Worm (Caenorhabditis elegans) whole organism, L1 larva: ENCODE results near the gene srx-77.
A peak's percentile ranks its signal among the peaks of the same experiment; 100 is the strongest.

Source experiments
- C34B4.2 ChIP-seq: sonication (generic microtip); optimal IDR thresholded peaks from 2 replicates; lab custom pipeline; 2017; ENCODE audit warnings: mild to moderate bottlenecking, missing genetic modification characterization, missing compliant biosample characterization
- F16B12.6 ChIP-seq: fragments of 150-350 bp; optimal IDR thresholded peaks from 2 replicates; lab custom pipeline; 2014; ENCODE audit warnings: missing biosample characterization, missing genetic modification characterization
- blmp-1 ChIP-seq: fragments of 150-350 bp; optimal IDR thresholded peaks from 2 replicates; lab custom pipeline; 2014; ENCODE audit warnings: missing biosample characterization, missing genetic modification characterization
- ceh-63 ChIP-seq: fragments of 200-800 bp; sonication (Bioruptor generic); optimal IDR thresholded peaks from 2 replicates; lab custom pipeline; 2018; ENCODE audit warnings: mild to moderate bottlenecking, missing genetic modification characterization, missing compliant biosample characterization
- dpl-1 ChIP-seq, 3 experiments: fragments of 150-350 bp in 2 of 3; sonication (generic microtip) in 1 of 3; optimal IDR thresholded peaks; 2 replicates each; lab custom pipeline; 2014 to 2017; ENCODE audit warnings: missing biosample characterization in 3 of 3, missing genetic modification characterization in 3 of 3, missing genetic modification reagents in 3 of 3
- efl-1 ChIP-seq, 4 experiments: fragments of 150-350 bp; optimal IDR thresholded peaks in 3 of 4; peaks in 1 of 4; 1 replicate in 1 of 4; 2 replicates in 3 of 4; lab custom pipeline; 2014; ENCODE audit warnings: missing biosample characterization in 2 of 4, missing genetic modification characterization in 2 of 4, missing genetic modification reagents in 2 of 4
- efl-3 ChIP-seq: fragments of 200-800 bp; sonication (Bioruptor generic); optimal IDR thresholded peaks from 2 replicates; lab custom pipeline; 2018; ENCODE audit warnings: mild to moderate bottlenecking, missing genetic modification characterization, missing compliant biosample characterization
- egl-13 ChIP-seq: sonication (generic microtip); optimal IDR thresholded peaks from 2 replicates; lab custom pipeline; 2016; ENCODE audit warnings: missing genotype, missing genetic modification reagents, missing genetic modification characterization, missing compliant biosample characterization
- elt-3 ChIP-seq, 6 experiments: fragments of 150-350 bp in 1 of 6; sonication (generic microtip); optimal IDR thresholded peaks; 2 replicates each; lab custom pipeline; 2017 to 2018; ENCODE audit warnings: missing biosample characterization in 6 of 6, missing genetic modification characterization in 6 of 6, inconsistent platforms in 1 of 6
- ets-5 ChIP-seq: fragments of 200-800 bp; sonication (Bioruptor generic); IDR thresholded peaks from 2 replicates; pipeline ENCODE4 v1.3.6; 2022; ENCODE audit warnings: missing genetic modification characterization, missing compliant biosample characterization
- fkh-10 ChIP-seq: sonication (generic microtip); optimal IDR thresholded peaks from 2 replicates; lab custom pipeline; 2017; ENCODE audit warnings: missing biosample characterization, missing genetic modification reagents, missing genetic modification characterization
- fkh-8 ChIP-seq: sonication (generic microtip); optimal IDR thresholded peaks from 2 replicates; lab custom pipeline; 2016; ENCODE audit warnings: mild to moderate bottlenecking, missing genetic modification characterization, missing compliant biosample characterization
- fos-1 ChIP-seq: fragments of 150-350 bp; optimal IDR thresholded peaks from 2 replicates; lab custom pipeline; 2014; ENCODE audit warnings: missing biosample characterization, missing genetic modification characterization
- hlh-4 ChIP-seq: sonication (generic microtip); optimal IDR thresholded peaks from 2 replicates; lab custom pipeline; 2016; ENCODE audit warnings: mild to moderate bottlenecking, missing genetic modification characterization, missing compliant biosample characterization
- lin-13 ChIP-seq: fragments of 150-350 bp; optimal IDR thresholded peaks from 2 replicates; lab custom pipeline; 2014; ENCODE audit warnings: missing biosample characterization, missing genetic modification reagents, missing genetic modification characterization
- lin-14 ChIP-seq: fragments of 200-800 bp; sonication (Bioruptor generic); optimal IDR thresholded peaks from 2 replicates; lab custom pipeline; 2018; ENCODE audit warnings: mild to moderate bottlenecking, missing genetic modification characterization, moderate library complexity, missing compliant biosample characterization
- lsy-2 ChIP-seq, 2 experiments: fragments of 150-350 bp; optimal IDR thresholded peaks; 2 replicates each; lab custom pipeline; 2014; ENCODE audit warnings: missing biosample characterization in 2 of 2, missing genetic modification characterization in 2 of 2
- mef-2 ChIP-seq: fragments of 150-350 bp; optimal IDR thresholded peaks from 2 replicates; lab custom pipeline; 2014; ENCODE audit warnings: missing biosample characterization, missing genetic modification characterization
- nhr-47 ChIP-seq: sonication (generic microtip); optimal IDR thresholded peaks from 2 replicates; lab custom pipeline; 2016; ENCODE audit warnings: mild to moderate bottlenecking, missing genetic modification characterization, moderate library complexity, missing compliant biosample characterization
- nhr-71 ChIP-seq: sonication (generic microtip); optimal IDR thresholded peaks from 2 replicates; lab custom pipeline; 2016; ENCODE audit warnings: mild to moderate bottlenecking, missing genetic modification characterization, moderate library complexity, missing compliant biosample characterization
- nhr-76 ChIP-seq: sonication (generic microtip); optimal IDR thresholded peaks from 2 replicates; lab custom pipeline; 2017; ENCODE audit warnings: missing biosample characterization, missing genetic modification characterization
- nhr-77 ChIP-seq: fragments of 150-350 bp; optimal IDR thresholded peaks from 2 replicates; lab custom pipeline; 2014; ENCODE audit warnings: missing biosample characterization, missing genetic modification characterization
- nhr-90 ChIP-seq: sonication (generic microtip); optimal IDR thresholded peaks from 2 replicates; lab custom pipeline; 2016; ENCODE audit warnings: mild to moderate bottlenecking, missing genetic modification characterization, missing compliant biosample characterization; ENCODE audit not compliant: poor library complexity
- pax-3 ChIP-seq: fragments of 200-800 bp; sonication (Bioruptor generic); optimal IDR thresholded peaks from 2 replicates; lab custom pipeline; 2018; ENCODE audit warnings: mild to moderate bottlenecking, missing genetic modification characterization, moderate library complexity, missing compliant biosample characterization
- rnt-1 ChIP-seq: sonication (generic microtip); optimal IDR thresholded peaks from 2 replicates; lab custom pipeline; 2016; ENCODE audit warnings: mild to moderate bottlenecking, missing genetic modification characterization, moderate library complexity, missing compliant biosample characterization
- snu-23 ChIP-seq: sonication (generic microtip); optimal IDR thresholded peaks from 2 replicates; lab custom pipeline; 2016; ENCODE audit warnings: missing genetic modification characterization, missing compliant biosample characterization
- sptf-1 ChIP-seq: fragments of 150-350 bp; optimal IDR thresholded peaks from 2 replicates; lab custom pipeline; 2014; ENCODE audit warnings: missing biosample characterization, missing genetic modification characterization
- swsn-7 ChIP-seq: sonication (generic microtip); optimal IDR thresholded peaks from 2 replicates; lab custom pipeline; 2016; ENCODE audit warnings: missing genetic modification characterization, missing compliant biosample characterization
- unc-130 ChIP-seq: fragments of 150-350 bp; optimal IDR thresholded peaks from 2 replicates; lab custom pipeline; 2017; ENCODE audit warnings: missing biosample characterization, missing genetic modification characterization, inconsistent platforms
- unc-86 ChIP-seq: sonication (generic microtip); optimal IDR thresholded peaks from 2 replicates; lab custom pipeline; 2016; ENCODE audit warnings: missing genetic modification characterization, missing compliant biosample characterization
- vab-15 ChIP-seq: sonication (generic microtip); optimal IDR thresholded peaks from 2 replicates; lab custom pipeline; 2017; ENCODE audit warnings: missing genotype, mild to moderate bottlenecking, missing genetic modification characterization, missing compliant biosample characterization
- ztf-4 ChIP-seq: fragments of 150-350 bp; optimal IDR thresholded peaks from 2 replicates; lab custom pipeline; 2014; ENCODE audit warnings: missing biosample characterization, missing genetic modification characterization

srx-77 gene

ce11 chrV:4668636-4669035 lies at the start of gene srx-77:
TSS of gene srx-77 (minus strand) at chrV:4668736.
- TF ChIP-seq blmp-1 (tag; lab: Kevin White, UChicago) (no peak), nhr-47 (tag; lab: Kevin White, UChicago) (no peak), fkh-8 (no peak), ztf-4 (tag; lab: Kevin White, UChicago) (no peak), ceh-63 (GFP tag; lab: Kevin White, UChicago) (no peak), vab-15 (tag; lab: Kevin White, UChicago) (no peak), fos-1 (tag; lab: Kevin White, UChicago) (no peak), nhr-76 (no peak), rnt-1 (tag; lab: Kevin White, UChicago) (no peak), C34B4.2 (tag; lab: Kevin White, UChicago) (no peak), nhr-77 (tag; lab: Kevin White, UChicago) (no peak), egl-13 (no peak), pax-3 (tag; lab: Kevin White, UChicago) (no peak)

ce11 chrV:4710464-4710863 lies 41.9 kb upstream of the srx-77 start, which contains the start of gene oac-24:
TSS of gene oac-24 (plus strand) at chrV:4710764.
- no peak for TF ChIP-seq efl-3 (GFP tag; lab: Kevin White, UChicago)
- TF ChIP-seq unc-130 (tag; lab: Kevin White, UChicago) = no peak
- no peak for TF ChIP-seq nhr-71
- no peak for TF ChIP-seq sptf-1 (tag; lab: Kevin White, UChicago)
- TF ChIP-seq nhr-90 (tag; lab: Kevin White, UChicago) = no peak
- TF ChIP-seq efl-1 (optimal IDR thresholded peaks at IDR 0.05; lab: Kevin White, UChicago) = no peak
- TF ChIP-seq efl-1 (GFP tag; optimal IDR thresholded peaks at IDR 0.05 in 1 of 2; lab: Kevin White, UChicago) = peak in 1 of 2 experiments; percentile 62
- no peak for TF ChIP-seq swsn-7 (tag; lab: Kevin White, UChicago)
- no peak for TF ChIP-seq nhr-76
- no peak for TF ChIP-seq nhr-77 (tag; lab: Kevin White, UChicago)
- TF ChIP-seq, all 84 proteins: peak for 1

- TF ChIP-seq nhr-47 (tag; lab: Kevin White, UChicago) = peak; percentile 2
- TF ChIP-seq lsy-2 (tag; optimal IDR thresholded peaks at IDR 0.05; lab: Kevin White, UChicago) = no peak
- peak; percentile 96 for TF ChIP-seq hlh-4 (tag; lab: Kevin White, UChicago)
Measured at ce11 chrV:4707646-4708045, 39.1 kb upstream of the srx-77 start.

ce11 chrV:4700189-4700588 lies 31.7 kb upstream of the srx-77 start, which contains the start of gene ZC266.1:
TSS of gene ZC266.1 (minus strand) at chrV:4700289.
- TF ChIP-seq efl-1 (optimal IDR thresholded peaks at IDR 0.05; lab: Kevin White, UChicago) = no peak
- peak in 1 of 2 experiments; percentile 11 for TF ChIP-seq efl-1 (GFP tag; optimal IDR thresholded peaks at IDR 0.05 in 1 of 2; lab: Kevin White, UChicago)
- no peak for TF ChIP-seq mef-2 (tag; lab: Kevin White, UChicago)

ce11 chrV:4698675-4699074 lies 30.1 kb upstream of the srx-77 start:
- TF ChIP-seq ets-5 (GFP tag; lab: Robert Waterston, UW) (no peak), F16B12.6 (no peak), fkh-10 (GFP tag; lab: Kevin White, UChicago) (no peak), efl-1 (optimal IDR thresholded peaks at IDR 0.05; lab: Kevin White, UChicago) (no peak), efl-1 (GFP tag; optimal IDR thresholded peaks at IDR 0.05 in 1 of 2; lab: Kevin White, UChicago) (no peak), nhr-90 (tag; lab: Kevin White, UChicago) (no peak), fkh-8 (no peak), elt-3 (tag; optimal IDR thresholded peaks at IDR 0.05; lab: Kevin White, UChicago) (peak in 1 of 6 experiments; percentile 27), lin-14 (GFP tag; lab: Kevin White, UChicago) (no peak), dpl-1 (GFP tag; optimal IDR thresholded peaks at IDR 0.05; lab: Kevin White, UChicago) (no peak), unc-86 (tag; lab: Kevin White, UChicago) (no peak), snu-23 (no peak), ztf-4 (tag; lab: Kevin White, UChicago) (no peak), lin-13 (GFP tag; lab: Kevin White, UChicago) (no peak), blmp-1 (tag; lab: Kevin White, UChicago) (peak; percentile 36)
